Worm (Caenorhabditis elegans): ENCODE data around the gene sri-47.
"Not testable (repeated sequence)": the region's sequence is repeated elsewhere in the genome, so short reads cannot be mapped to it uniquely, and the experiment has no call there.

Gene sri-47

ce11 chrII:2639401-2640088 lies 17.2 kb upstream of the sri-47 start, which contains the start of gene F22E5.8:
Gene F22E5.8 (plus strand): TSS chrII:2640038.
- peak; percentile 75 for TF ChIP-seq dve-1 (tag; optimal IDR thresholded peaks at IDR 0.05)

DNA sequence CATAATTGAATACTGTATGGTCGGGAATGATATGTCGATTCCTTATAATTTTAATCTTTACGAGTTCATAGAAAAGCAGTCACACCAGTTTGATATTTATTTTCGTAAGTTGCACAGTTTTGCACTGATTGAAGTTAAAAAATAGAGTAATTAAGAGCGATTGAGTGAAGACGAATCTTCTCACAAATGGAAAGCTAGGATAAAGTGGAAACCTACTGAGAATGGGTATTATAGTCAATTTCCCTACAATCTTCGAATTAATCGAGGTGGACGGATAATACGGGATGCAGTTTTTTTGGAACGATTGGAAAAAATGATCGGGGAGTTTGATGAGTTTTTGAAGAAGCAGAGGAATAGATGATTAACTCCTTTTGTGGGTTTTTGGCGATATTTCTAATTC lies 15.7 kb upstream of the sri-47 start, which contains the start of gene F22E5.23:
TSS of gene F22E5.23 (plus strand) at position 301 of the 400 bp plus-strand sequence.
- no peak for TF ChIP-seq ceh-2 (tag; optimal IDR thresholded peaks at IDR 0.05)
- TF ChIP-seq dve-1 (tag; optimal IDR thresholded peaks at IDR 0.05) = no peak
- no peak for TF ChIP-seq ahr-1 (tag; optimal IDR thresholded peaks at IDR 0.05)
- no peak for TF ChIP-seq sdc-2 (tag; optimal IDR thresholded peaks at IDR 0.05)
- TF ChIP-seq pqm-1 (tag; optimal IDR thresholded peaks at IDR 0.05) = no peak
- no peak for TF ChIP-seq dmd-4 (tag; optimal IDR thresholded peaks at IDR 0.05; ENCODE audit: borderline replicate concordance)
- TF ChIP-seq ceh-48 (tag; optimal IDR thresholded peaks at IDR 0.05) = no peak
- TF ChIP-seq ama-1 (optimal IDR thresholded peaks at IDR 0.05) = no peak
- TF ChIP-seq npax-4 (tag; optimal IDR thresholded peaks at IDR 0.05) = no peak
- no peak for TF ChIP-seq ceh-9 (tag; optimal IDR thresholded peaks at IDR 0.05)
- no peak for TF ChIP-seq eyg-1 (tag; optimal IDR thresholded peaks at IDR 0.05)
- TF ChIP-seq ceh-31 (tag; optimal IDR thresholded peaks at IDR 0.05) = no peak
- no peak for TF ChIP-seq unc-3 (GFP tag; conservative IDR thresholded peaks at IDR 0.05)
- TF ChIP-seq unc-3 (tag; optimal IDR thresholded peaks at IDR 0.05) = no peak
- TF ChIP-seq ceh-14 (tag; optimal IDR thresholded peaks at IDR 0.05) = no peak
- TF ChIP-seq hlh-8 (tag; optimal IDR thresholded peaks at IDR 0.05) = no peak
- TF ChIP-seq ceh-18 (tag; optimal IDR thresholded peaks at IDR 0.05) = no peak

ce11 chrII:2641777-2642176 lies 14.9 kb upstream of the sri-47 start, which contains the start of gene F22E5.7:
Gene F22E5.7 (plus strand): TSS chrII:2642077.
- TF ChIP-seq ref-2 (tag; optimal IDR thresholded peaks at IDR 0.05) = no peak
- TF ChIP-seq ceh-24 (tag; optimal IDR thresholded peaks at IDR 0.05) = no peak
- TF ChIP-seq ceh-34 (tag; optimal IDR thresholded peaks at IDR 0.05) = no peak
- TF ChIP-seq pqm-1 (tag; optimal IDR thresholded peaks at IDR 0.05) = no peak
- no peak for TF ChIP-seq ceh-18 (tag; optimal IDR thresholded peaks at IDR 0.05)
- no peak for TF ChIP-seq dmd-4 (tag; optimal IDR thresholded peaks at IDR 0.05; ENCODE audit: borderline replicate concordance)

DNA sequence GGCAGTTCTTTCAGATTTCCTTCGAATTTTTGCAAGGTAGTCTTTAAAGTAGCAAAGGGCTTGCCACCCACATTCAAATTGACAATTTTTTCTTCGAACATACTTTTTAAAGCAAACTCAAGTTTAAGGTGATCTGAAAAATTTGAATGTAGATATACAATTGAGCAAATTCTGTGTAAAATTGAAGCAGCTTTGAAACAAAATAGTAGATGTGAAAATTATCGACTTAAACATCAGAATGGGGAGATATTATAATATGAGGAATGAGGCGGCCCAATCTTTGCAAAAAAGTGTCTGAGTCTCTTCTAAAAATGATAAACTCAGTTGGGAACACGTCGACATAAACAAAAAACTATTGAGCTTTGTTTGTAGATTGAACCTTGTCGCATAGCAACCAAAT lies 12.2 kb upstream of the sri-47 start, which contains the start of gene F22E5.11:
TSS of gene F22E5.11 (minus strand) at position 101 of the 400 bp plus-strand sequence.
- TF ChIP-seq Y22D7AL.16 (tag; optimal IDR thresholded peaks at IDR 0.05) (no peak), ama-1 (optimal IDR thresholded peaks at IDR 0.05) (no peak), ets-4 (tag; optimal IDR thresholded peaks at IDR 0.05) (no peak), C08G9.2 (tag; optimal IDR thresholded peaks at IDR 0.05) (no peak), gmeb-2 (tag; optimal IDR thresholded peaks at IDR 0.05) (no peak), nhr-11 (tag; optimal IDR thresholded peaks at IDR 0.05) (no peak), pros-1 (tag; optimal IDR thresholded peaks at IDR 0.05) (no peak), ceh-2 (tag; optimal IDR thresholded peaks at IDR 0.05) (no peak), ceh-30 (tag; optimal IDR thresholded peaks at IDR 0.05) (no peak), unc-42 (tag; optimal IDR thresholded peaks at IDR 0.05) (no peak)

ce11 chrII:2646756-2647155 lies 9.9 kb upstream of the sri-47 start, which contains the start of gene F22E5.12:
Gene F22E5.12 (minus strand): TSS chrII:2646856.
- TF ChIP-seq madf-2, ceh-22, unc-86 (tag; optimal IDR thresholded peaks at IDR 0.05): not testable (repeated sequence)

DNA sequence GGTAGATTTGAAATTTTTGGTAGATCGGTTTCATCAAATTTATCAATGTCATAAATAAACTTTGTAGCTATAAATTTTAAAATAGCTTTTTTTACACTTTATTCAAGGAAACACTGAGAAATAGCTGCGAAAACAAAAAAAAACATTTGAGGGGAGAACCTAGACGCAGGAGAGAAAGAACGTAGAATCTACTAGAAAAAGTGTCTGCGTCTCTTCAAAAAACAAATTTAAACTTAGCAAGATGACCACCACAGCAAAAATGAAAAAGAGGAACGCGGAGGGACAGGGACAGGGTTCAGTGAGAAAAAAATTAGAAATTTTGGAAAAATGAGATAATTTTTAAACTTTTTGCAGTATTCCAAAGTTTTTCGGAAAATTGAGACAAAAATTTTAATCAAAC lies 7.7 kb upstream of the sri-47 start:
- TF ChIP-seq hlh-15 (tag; optimal IDR thresholded peaks at IDR 0.05) (no peak), zip-5 (tag; optimal IDR thresholded peaks at IDR 0.05) (no peak), tbx-7 (tag; optimal IDR thresholded peaks at IDR 0.05) (no peak)

All from whole organism, late embryonic.